Worm (Caenorhabditis elegans) whole organism, late embryonic: Measurements from ENCODE around the gene srw-134.
A peak's percentile ranks its signal among the peaks of the same experiment; 100 is the strongest.

ENCODE experiments used
- C08G9.2 ChIP-seq: sonication (generic microtip); optimal IDR thresholded peaks from 2 replicates; lab custom pipeline; 2016; ENCODE audit warnings: mild to moderate bottlenecking, missing genetic modification characterization, moderate library complexity, missing compliant biosample characterization
- F13H6.1 ChIP-seq: sonication (generic microtip); optimal IDR thresholded peaks from 2 replicates; lab custom pipeline; 2016; ENCODE audit warnings: missing genetic modification characterization, missing compliant biosample characterization
- K02D7.2 ChIP-seq: sonication (generic microtip); optimal IDR thresholded peaks from 2 replicates; lab custom pipeline; 2017; ENCODE audit warnings: mild to moderate bottlenecking, missing genetic modification characterization, missing compliant biosample characterization
- T23F11.4 ChIP-seq: fragments of 200-800 bp; sonication (Bioruptor generic); optimal IDR thresholded peaks from 2 replicates; lab custom pipeline; 2018; ENCODE audit warnings: mild to moderate bottlenecking, missing genetic modification characterization, missing compliant biosample characterization
- Y22D7AL.16 ChIP-seq: sonication (generic microtip); optimal IDR thresholded peaks from 2 replicates; lab custom pipeline; 2016; ENCODE audit warnings: missing genetic modification characterization, missing compliant biosample characterization
- ceh-18 ChIP-seq: sonication (generic microtip); optimal IDR thresholded peaks from 2 replicates; lab custom pipeline; 2016; ENCODE audit warnings: missing genetic modification characterization, missing compliant biosample characterization
- ceh-19 ChIP-seq: fragments of 200-800 bp; sonication (Bioruptor generic); optimal IDR thresholded peaks from 2 replicates; lab custom pipeline; 2018; ENCODE audit warnings: mild to moderate bottlenecking, missing genetic modification characterization, missing compliant biosample characterization
- ceh-2 ChIP-seq: sonication (generic microtip); optimal IDR thresholded peaks from 2 replicates; lab custom pipeline; 2016; ENCODE audit warnings: missing genotype, missing genetic modification characterization, missing compliant biosample characterization
- ceh-24 ChIP-seq: sonication (generic microtip); optimal IDR thresholded peaks from 2 replicates; lab custom pipeline; 2016; ENCODE audit warnings: mild to moderate bottlenecking, missing genetic modification characterization, missing compliant biosample characterization
- ceh-30 ChIP-seq: fragments of 150-350 bp; optimal IDR thresholded peaks from 2 replicates; lab custom pipeline; 2014; ENCODE audit warnings: missing biosample characterization, missing genetic modification characterization
- ceh-34 ChIP-seq: sonication (generic microtip); optimal IDR thresholded peaks from 2 replicates; lab custom pipeline; 2016; ENCODE audit warnings: mild to moderate bottlenecking, missing genetic modification characterization, missing compliant biosample characterization
- ceh-45 ChIP-seq: fragments of 200-800 bp; sonication (Bioruptor generic); IDR thresholded peaks from 2 replicates; pipeline ENCODE4 v1.3.6; 2022; ENCODE audit warnings: missing genetic modification reagents, missing genetic modification characterization, missing compliant biosample characterization
- ceh-6 ChIP-seq: fragments of 200-800 bp; sonication (Bioruptor generic); optimal IDR thresholded peaks from 2 replicates; lab custom pipeline; 2018; ENCODE audit warnings: mild to moderate bottlenecking, missing genetic modification characterization, missing compliant biosample characterization
- elt-2 ChIP-seq: sonication (generic microtip); optimal IDR thresholded peaks from 2 replicates; lab custom pipeline; 2016; ENCODE audit warnings: missing genetic modification reagents, missing genetic modification characterization, missing compliant biosample characterization
- elt-4 ChIP-seq: sonication (generic microtip); optimal IDR thresholded peaks from 2 replicates; lab custom pipeline; 2016; ENCODE audit warnings: missing genetic modification characterization, missing compliant biosample characterization
- eyg-1 ChIP-seq: sonication (generic microtip); optimal IDR thresholded peaks from 2 replicates; lab custom pipeline; 2016; ENCODE audit warnings: missing genotype, missing genetic modification characterization, missing compliant biosample characterization
- hlh-13 ChIP-seq: fragments of 200-800 bp; sonication (Bioruptor generic); optimal IDR thresholded peaks from 2 replicates; lab custom pipeline; 2018; ENCODE audit warnings: mild to moderate bottlenecking, missing genetic modification characterization, missing compliant biosample characterization
- hlh-15 ChIP-seq: sonication (generic microtip); optimal IDR thresholded peaks from 2 replicates; lab custom pipeline; 2016; ENCODE audit warnings: missing genetic modification characterization, missing compliant biosample characterization
- hlh-30 ChIP-seq: sonication (generic microtip); optimal IDR thresholded peaks from 2 replicates; lab custom pipeline; 2017; ENCODE audit warnings: antibody characterized with exemption, missing genetic modification characterization, missing compliant biosample characterization; ENCODE audit not compliant: insufficient read depth
- hlh-6 ChIP-seq: sonication (generic microtip); optimal IDR thresholded peaks from 2 replicates; lab custom pipeline; 2016; ENCODE audit warnings: missing genotype, missing genetic modification characterization, missing compliant biosample characterization
- lim-6 ChIP-seq: sonication (generic microtip); optimal IDR thresholded peaks from 2 replicates; lab custom pipeline; 2016; ENCODE audit warnings: missing genetic modification characterization, missing compliant biosample characterization
- madf-2 ChIP-seq: sonication (generic microtip); optimal IDR thresholded peaks from 2 replicates; lab custom pipeline; 2017; ENCODE audit warnings: missing genetic modification characterization, missing compliant biosample characterization
- nhr-232 ChIP-seq: sonication (generic microtip); optimal IDR thresholded peaks from 2 replicates; lab custom pipeline; 2016; ENCODE audit warnings: missing genetic modification characterization, missing compliant biosample characterization
- npax-4 ChIP-seq: sonication (generic microtip); optimal IDR thresholded peaks from 2 replicates; lab custom pipeline; 2016; ENCODE audit warnings: missing genetic modification characterization, missing compliant biosample characterization
- odd-2 ChIP-seq: sonication (generic microtip); optimal IDR thresholded peaks from 2 replicates; lab custom pipeline; 2017; ENCODE audit warnings: antibody characterized with exemption, mild to moderate bottlenecking, missing genetic modification characterization, missing compliant biosample characterization
- pag-3 ChIP-seq: sonication (generic microtip); optimal IDR thresholded peaks from 2 replicates; lab custom pipeline; 2016; ENCODE audit warnings: missing compliant biosample characterization, missing genetic modification characterization, borderline replicate concordance
- pat-9 ChIP-seq: fragments of 200-800 bp; sonication (Bioruptor generic); optimal IDR thresholded peaks from 2 replicates; lab custom pipeline; 2018; ENCODE audit warnings: mild to moderate bottlenecking, missing genetic modification characterization, moderate library complexity, missing compliant biosample characterization
- pha-2 ChIP-seq: sonication (generic microtip); optimal IDR thresholded peaks from 2 replicates; lab custom pipeline; 2017; ENCODE audit warnings: mild to moderate bottlenecking, missing genetic modification characterization, missing compliant biosample characterization
- rnt-1 ChIP-seq: sonication (generic microtip); optimal IDR thresholded peaks from 2 replicates; lab custom pipeline; 2016; ENCODE audit warnings: missing genetic modification characterization, missing compliant biosample characterization
- sox-2 ChIP-seq: fragments of 200-800 bp; sonication (Bioruptor generic); IDR thresholded peaks from 2 replicates; pipeline ENCODE4 v1.3.6; 2022; ENCODE audit warnings: missing genetic modification reagents, missing genetic modification characterization, missing compliant biosample characterization
- tbx-2 ChIP-seq: sonication (generic microtip); optimal IDR thresholded peaks from 2 replicates; lab custom pipeline; 2016; ENCODE audit warnings: missing genetic modification characterization, missing compliant biosample characterization
- tbx-7 ChIP-seq: sonication (generic microtip); optimal IDR thresholded peaks from 2 replicates; lab custom pipeline; 2016; ENCODE audit warnings: missing genotype, missing genetic modification characterization, missing compliant biosample characterization
- unc-42 ChIP-seq: sonication (generic microtip); optimal IDR thresholded peaks from 2 replicates; lab custom pipeline; 2016; ENCODE audit warnings: missing genotype, missing genetic modification characterization, missing compliant biosample characterization
- unc-55 ChIP-seq: sonication (generic microtip); optimal IDR thresholded peaks from 2 replicates; lab custom pipeline; 2017; ENCODE audit warnings: missing biosample characterization, missing genetic modification reagents, missing genetic modification characterization
- unc-86 ChIP-seq: sonication (generic microtip); optimal IDR thresholded peaks from 2 replicates; lab custom pipeline; 2016; ENCODE audit warnings: missing genetic modification characterization, missing compliant biosample characterization
- zip-5 ChIP-seq: sonication (generic microtip); optimal IDR thresholded peaks from 2 replicates; lab custom pipeline; 2016; ENCODE audit warnings: missing genetic modification characterization, missing compliant biosample characterization
- ztf-16 ChIP-seq: sonication (generic microtip); optimal IDR thresholded peaks from 2 replicates; lab custom pipeline; 2017; ENCODE audit warnings: missing genetic modification characterization, missing compliant biosample characterization

The srw-134 gene

ce11 chrV:4112516-4112915 is at the start of gene srw-134:
srw-134 (minus strand) TSS chrV:4112616.
- TF ChIP-seq lim-6 (tag; lab: Kevin White, UChicago) (no peak), rnt-1 (tag; lab: Kevin White, UChicago) (no peak), npax-4 (no peak), ceh-24 (no peak), ceh-45 (GFP tag; lab: Robert Waterston, UW) (no peak), hlh-13 (no peak), hlh-15 (no peak), ztf-16 (tag; lab: Kevin White, UChicago) (no peak), pag-3 (tag; lab: Kevin White, UChicago) (no peak), zip-5 (tag; lab: Kevin White, UChicago) (no peak), hlh-6 (tag; lab: Kevin White, UChicago) (no peak), unc-55 (GFP tag; lab: Kevin White, UChicago) (no peak)

ce11 chrV:4160086-4160485 is 47.7 kb upstream of the srw-134 start, which contains the start of gene Y45G5AM.5:
Y45G5AM.5 (plus strand) TSS chrV:4160386.
- TF ChIP-seq T23F11.4 (GFP tag; lab: Kevin White, UChicago), result no peak
- no peak for TF ChIP-seq hlh-6 (tag; lab: Kevin White, UChicago)
- no peak for TF ChIP-seq unc-55 (GFP tag; lab: Kevin White, UChicago)
- TF ChIP-seq ceh-24, result no peak
- no peak for TF ChIP-seq C08G9.2 (tag; lab: Kevin White, UChicago)
- TF ChIP-seq F13H6.1 (tag; lab: Kevin White, UChicago), result no peak
- no peak for TF ChIP-seq ceh-2 (tag; lab: Kevin White, UChicago)
- no peak for TF ChIP-seq odd-2
- no peak for TF ChIP-seq madf-2

ce11 chrV:4157291-4157690 is 44.9 kb upstream of the srw-134 start:
- TF ChIP-seq elt-2 (tag; lab: Kevin White, UChicago) (peak; percentile 96), nhr-232 (no peak), rnt-1 (tag; lab: Kevin White, UChicago) (peak; percentile 47), ceh-18 (tag; lab: Kevin White, UChicago) (peak; percentile 50), ceh-45 (GFP tag; lab: Robert Waterston, UW) (no peak), unc-55 (GFP tag; lab: Kevin White, UChicago) (peak; percentile 69), npax-4 (no peak)

ce11 chrV:4152200-4152599 is 39.8 kb upstream of the srw-134 start, which contains the start of gene Y45G5AM.6:
Y45G5AM.6 (minus strand) TSS chrV:4152300.
- TF ChIP-seq tbx-7 (tag; lab: Kevin White, UChicago) (no peak), pha-2 (tag; lab: Kevin White, UChicago) (no peak), ceh-6 (GFP tag; lab: Kevin White, UChicago) (no peak), tbx-2 (tag; lab: Kevin White, UChicago) (no peak), ceh-34 (tag; lab: Kevin White, UChicago) (no peak), pat-9 (tag; lab: Kevin White, UChicago) (no peak), eyg-1 (no peak), ceh-19 (no peak), pag-3 (tag; lab: Kevin White, UChicago) (no peak), ceh-24 (no peak), Y22D7AL.16 (tag; lab: Kevin White, UChicago) (no peak), K02D7.2 (tag; lab: Kevin White, UChicago) (no peak)

ce11 chrV:4151400-4151799 is 39.0 kb upstream of the srw-134 start:
- TF ChIP-seq tbx-7 (tag; lab: Kevin White, UChicago), result no peak
- peak; percentile 0 for TF ChIP-seq pag-3 (tag; lab: Kevin White, UChicago)
- TF ChIP-seq elt-4 (tag; lab: Kevin White, UChicago), result peak; percentile 66
- TF ChIP-seq, all 69 proteins: peak for 2

ce11 chrV:4144205-4144604 is 31.8 kb upstream of the srw-134 start, which contains the start of gene Y45G5AL.1:
Y45G5AL.1 (plus strand) TSS chrV:4144505.
- no peak for TF ChIP-seq unc-55 (GFP tag; lab: Kevin White, UChicago)
- no peak for TF ChIP-seq ceh-24
- no peak for TF ChIP-seq unc-42
- no peak for TF ChIP-seq hlh-30 (tag; lab: Kevin White, UChicago)
- TF ChIP-seq ceh-30 (tag; lab: Kevin White, UChicago), result no peak
- TF ChIP-seq sox-2 (GFP tag; lab: Robert Waterston, UW), result no peak
- no peak for TF ChIP-seq unc-86
- no peak for TF ChIP-seq pag-3 (tag; lab: Kevin White, UChicago)
